Fruit fly (Drosophila melanogaster) whole organism, embryonic: ENCODE measurements around the gene heph.
A peak's percentile ranks its signal among the peaks of the same experiment; 100 is the strongest.

Source experiments
- Asciz ChIP-seq: fragments of 200-800 bp; sonication (Bioruptor generic); optimal IDR thresholded peaks from 2 replicates; lab custom pipeline; 2017; ENCODE audit warnings: missing biosample characterization, mild to moderate bottlenecking, missing genetic modification characterization, missing genetic modification reagents
- Atf6 ChIP-seq: fragments of 200-800 bp; sonication (Bioruptor generic); IDR thresholded peaks from 2 replicates; pipeline ENCODE4 v1.3.6; 2022; ENCODE audit warnings: missing biosample characterization, missing genetic modification characterization
- CG1024 ChIP-seq: fragments of 200-800 bp; sonication (Bioruptor generic); IDR thresholded peaks from 2 replicates; pipeline ENCODE4 v1.3.6; 2022; ENCODE audit warnings: missing biosample characterization, missing genetic modification characterization
- CG10462 ChIP-seq: fragments of 200-800 bp; sonication (Bioruptor generic); optimal IDR thresholded peaks from 2 replicates; lab custom pipeline; 2016; ENCODE audit warnings: missing biosample characterization, missing genetic modification characterization
- CG11398 ChIP-seq: fragments of 200-800 bp; sonication (Bioruptor generic); optimal IDR thresholded peaks from 2 replicates; lab custom pipeline; 2016; ENCODE audit warnings: missing biosample characterization, missing genetic modification characterization
- CG12104 ChIP-seq: fragments of 200-800 bp; sonication (Bioruptor generic); optimal IDR thresholded peaks from 3 replicates; lab custom pipeline; 2016; ENCODE audit warnings: missing biosample characterization, missing genetic modification characterization
- CG12236 ChIP-seq: fragments of 200-800 bp; sonication (Bioruptor generic); optimal IDR thresholded peaks from 2 replicates; lab custom pipeline; 2016; ENCODE audit warnings: missing biosample characterization, missing genetic modification characterization
- CG13296 ChIP-seq: fragments of 200-800 bp; sonication (Bioruptor generic); optimal IDR thresholded peaks from 3 replicates; lab custom pipeline; 2018; ENCODE audit warnings: missing biosample characterization, mild to moderate bottlenecking, missing genetic modification characterization
- CG15479 ChIP-seq: fragments of 200-800 bp; sonication (Bioruptor generic); optimal IDR thresholded peaks from 3 replicates; lab custom pipeline; 2019; ENCODE audit warnings: missing biosample characterization, mild to moderate bottlenecking, missing genetic modification characterization, moderate library complexity
- CG15696 ChIP-seq: fragments of 200-800 bp; sonication (Bioruptor generic); optimal IDR thresholded peaks from 2 replicates; lab custom pipeline; 2019; ENCODE audit warnings: missing biosample characterization, mild to moderate bottlenecking, missing genetic modification characterization, moderate library complexity
- CG1647 ChIP-seq: fragments of 200-800 bp; sonication (Bioruptor generic); optimal IDR thresholded peaks from 3 replicates; lab custom pipeline; 2016; ENCODE audit warnings: missing biosample characterization, missing genetic modification characterization
- CG2116 ChIP-seq: fragments of 200-800 bp; sonication (Bioruptor generic); optimal IDR thresholded peaks from 3 replicates; lab custom pipeline; 2018; ENCODE audit warnings: missing biosample characterization, mild to moderate bottlenecking, missing genetic modification characterization
- CG3281 ChIP-seq: fragments of 200-800 bp; sonication (Bioruptor generic); optimal IDR thresholded peaks from 3 replicates; lab custom pipeline; 2017; ENCODE audit warnings: missing biosample characterization, mild to moderate bottlenecking, missing genetic modification characterization
- CG34422 ChIP-seq: fragments of 200-800 bp; sonication (Bioruptor generic); IDR thresholded peaks from 3 replicates; pipeline ENCODE4 v1.3.6; 2022; ENCODE audit warnings: missing biosample characterization, missing genetic modification characterization
- CG3726 ChIP-seq: fragments of 200-800 bp; sonication (Bioruptor generic); IDR thresholded peaks from 3 replicates; pipeline ENCODE4, ENCODE4 v1.3.6; 2022; ENCODE audit warnings: missing biosample characterization, missing genetic modification characterization
- CG4730 ChIP-seq: fragments of 200-800 bp; sonication (Bioruptor generic); IDR thresholded peaks from 2 replicates; pipeline ENCODE4 v1.3.6; 2022; ENCODE audit warnings: missing biosample characterization, missing genetic modification characterization
- CG6854 ChIP-seq: fragments of 200-800 bp; sonication (Bioruptor generic); optimal IDR thresholded peaks from 3 replicates; lab custom pipeline; 2017; ENCODE audit warnings: missing biosample characterization, mild to moderate bottlenecking, missing genetic modification characterization
- CG7372 ChIP-seq: fragments of 200-800 bp; sonication (Bioruptor generic); IDR thresholded peaks from 2 replicates; pipeline ENCODE4 v1.3.6; 2022; ENCODE audit warnings: missing biosample characterization, missing genetic modification characterization
- CG7963 ChIP-seq: fragments of 200-800 bp; sonication (Bioruptor generic); IDR thresholded peaks from 3 replicates; pipeline ENCODE4 v1.3.6; 2022; ENCODE audit warnings: missing biosample characterization, missing genetic modification characterization; ENCODE audit not compliant: partially characterized antibody
- Dbx ChIP-seq: fragments of 200-800 bp; sonication (Bioruptor generic); IDR thresholded peaks from 3 replicates; pipeline ENCODE4 v1.3.6; 2022; ENCODE audit warnings: missing biosample characterization, missing genetic modification characterization
- Deaf1 ChIP-seq: fragments of 200-800 bp; optimal IDR thresholded peaks from 3 replicates; lab custom pipeline; 2019; ENCODE audit warnings: missing biosample characterization, mild to moderate bottlenecking, missing genetic modification characterization, moderate library complexity
- Dek ChIP-seq: fragments of 200-800 bp; sonication (Bioruptor generic); optimal IDR thresholded peaks from 3 replicates; lab custom pipeline; 2019; ENCODE audit warnings: missing biosample characterization, mild to moderate bottlenecking, missing genetic modification characterization, moderate library complexity
- Dfd ChIP-seq, 2 experiments: fragments of >200 bp; optimal IDR thresholded peaks; 2 replicates each; lab custom pipeline; 2017; ENCODE audit warnings: missing biosample characterization in 2 of 2, missing genetic modification characterization in 2 of 2
- Dp ChIP-seq: fragments of 200-800 bp; sonication (Bioruptor generic); optimal IDR thresholded peaks from 2 replicates; lab custom pipeline; 2018; ENCODE audit warnings: missing biosample characterization, mild to moderate bottlenecking, missing genetic modification characterization, moderate library complexity
- Eip74EF ChIP-seq, 2 experiments: fragments of 200-800 bp in 1 of 2; fragments of >200 bp in 1 of 2; sonication (Bioruptor generic) in 1 of 2; optimal IDR thresholded peaks; 2 replicates each; lab custom pipeline; 2017 to 2019; ENCODE audit warnings: missing biosample characterization in 2 of 2, missing genetic modification characterization in 2 of 2, mild to moderate bottlenecking in 1 of 2, moderate library complexity in 1 of 2
- H15 ChIP-seq: fragments of 200-800 bp; sonication (Bioruptor generic); IDR thresholded peaks from 3 replicates; pipeline ENCODE4 v1.3.6; 2022; ENCODE audit warnings: missing biosample characterization, missing genetic modification characterization
- Kr ChIP-seq: fragments of 200-800 bp; sonication (Bioruptor generic); optimal IDR thresholded peaks from 2 replicates; lab custom pipeline; 2017; ENCODE audit warnings: missing biosample characterization, mild to moderate bottlenecking, missing genetic modification characterization
- Nf-YC ChIP-seq: fragments of 200-800 bp; optimal IDR thresholded peaks from 3 replicates; lab custom pipeline; 2019; ENCODE audit warnings: missing biosample characterization, mild to moderate bottlenecking, missing genetic modification characterization, moderate library complexity
- Oaz ChIP-seq: fragments of 200-800 bp; sonication (Bioruptor generic); IDR thresholded peaks from 2 replicates; pipeline ENCODE4 v1.3.6; 2022; ENCODE audit warnings: missing biosample characterization, missing genetic modification characterization
- Opbp ChIP-seq: fragments of 200-800 bp; sonication (Bioruptor generic); IDR thresholded peaks from 3 replicates; pipeline ENCODE4 v1.3.6; 2022; ENCODE audit warnings: missing biosample characterization, missing genetic modification characterization; ENCODE audit not compliant: partially characterized antibody
- Pdp1 ChIP-seq, 2 experiments: fragments of 200-800 bp; sonication (Bioruptor generic); optimal IDR thresholded peaks; 3 replicates each; lab custom pipeline; 2016; ENCODE audit warnings: missing biosample characterization in 2 of 2, missing genetic modification characterization in 2 of 2, mild to moderate bottlenecking in 1 of 2, moderate library complexity in 1 of 2
- Sin3A ChIP-seq: fragments of >200 bp; optimal IDR thresholded peaks from 2 replicates; lab custom pipeline; 2018
- ab ChIP-seq: fragments of 200-800 bp; sonication (Bioruptor generic); optimal IDR thresholded peaks from 2 replicates; lab custom pipeline; 2016; ENCODE audit warnings: missing biosample characterization, missing genetic modification characterization
- bab2 ChIP-seq: fragments of 200-800 bp; sonication (Bioruptor generic); optimal IDR thresholded peaks from 2 replicates; lab custom pipeline; 2016; ENCODE audit warnings: missing biosample characterization, missing genetic modification characterization
- btn ChIP-seq: fragments of 200-800 bp; sonication (Bioruptor generic); optimal IDR thresholded peaks from 2 replicates; lab custom pipeline; 2016; ENCODE audit warnings: missing biosample characterization, missing genetic modification characterization
- cato ChIP-seq: fragments of 200-800 bp; sonication (Bioruptor generic); optimal IDR thresholded peaks from 2 replicates; lab custom pipeline; 2016; ENCODE audit warnings: missing biosample characterization, missing genetic modification characterization, borderline replicate concordance
- crol ChIP-seq: fragments of 200-800 bp; sonication (Bioruptor generic); IDR thresholded peaks from 2 replicates; pipeline ENCODE4 v1.3.6; 2022; ENCODE audit warnings: missing biosample characterization, missing genetic modification characterization
- da ChIP-seq: fragments of 200-800 bp; sonication (Bioruptor generic); optimal IDR thresholded peaks from 2 replicates; lab custom pipeline; 2016; ENCODE audit warnings: missing biosample characterization, missing genetic modification characterization
- dm ChIP-seq: fragments of 200-800 bp; sonication (Bioruptor generic); optimal IDR thresholded peaks from 3 replicates; lab custom pipeline; 2016; ENCODE audit warnings: missing biosample characterization, missing genetic modification characterization
- dmrt99B ChIP-seq: fragments of 200-800 bp; sonication (Bioruptor generic); optimal IDR thresholded peaks from 2 replicates; lab custom pipeline; 2018; ENCODE audit warnings: missing biosample characterization, mild to moderate bottlenecking, missing genetic modification characterization, moderate library complexity
- emc ChIP-seq: fragments of 200-800 bp; sonication (Bioruptor generic); optimal IDR thresholded peaks from 2 replicates; lab custom pipeline; 2016; ENCODE audit warnings: missing biosample characterization, missing genetic modification characterization
- en ChIP-seq: fragments of 200-800 bp; sonication (Bioruptor generic); optimal IDR thresholded peaks from 2 replicates; lab custom pipeline; 2016; ENCODE audit warnings: missing biosample characterization, missing genetic modification characterization
- hb ChIP-seq: fragments of 200-800 bp; sonication (Bioruptor generic); IDR thresholded peaks from 3 replicates; pipeline ENCODE4 v1.3.6; 2022; ENCODE audit warnings: missing biosample characterization, missing genetic modification characterization; ENCODE audit not compliant: partially characterized antibody
- pfk ChIP-seq: fragments of 200-800 bp; sonication (Bioruptor generic); optimal IDR thresholded peaks from 2 replicates; lab custom pipeline; 2018; ENCODE audit warnings: missing biosample characterization, mild to moderate bottlenecking, missing genetic modification characterization, moderate library complexity
- repo ChIP-seq: fragments of 200-800 bp; sonication (Bioruptor generic); optimal IDR thresholded peaks from 2 replicates; lab custom pipeline; 2016; ENCODE audit warnings: missing biosample characterization, missing genetic modification characterization
- scrt ChIP-seq: fragments of 200-800 bp; sonication (Bioruptor generic); optimal IDR thresholded peaks from 2 replicates; lab custom pipeline; 2018; ENCODE audit warnings: missing biosample characterization, mild to moderate bottlenecking, missing genetic modification characterization, moderate library complexity
- sens-2 ChIP-seq: fragments of 200-800 bp; sonication (Bioruptor generic); IDR thresholded peaks from 2 replicates; pipeline ENCODE4 v1.3.6; 2022; ENCODE audit warnings: missing biosample characterization, missing genetic modification characterization
- tll ChIP-seq, 2 experiments: fragments of 200-800 bp in 1 of 2; fragments of >200 bp in 1 of 2; sonication (Bioruptor generic) in 1 of 2; optimal IDR thresholded peaks; 2 replicates each; lab custom pipeline; 2017 to 2019; ENCODE audit warnings: missing biosample characterization in 2 of 2, missing genetic modification characterization in 2 of 2, mild to moderate bottlenecking in 1 of 2, moderate library complexity in 1 of 2
- trh ChIP-seq: fragments of 200-800 bp; sonication (Bioruptor generic); optimal IDR thresholded peaks from 2 replicates; lab custom pipeline; 2016; ENCODE audit warnings: missing biosample characterization, missing genetic modification characterization
- vvl ChIP-seq: fragments of 200-800 bp; sonication (Bioruptor generic); IDR thresholded peaks from 2 replicates; pipeline ENCODE4 v1.3.6; 2022; ENCODE audit warnings: missing biosample characterization, missing genetic modification characterization
- zen ChIP-seq: fragments of 200-800 bp; sonication (Bioruptor generic); optimal IDR thresholded peaks from 3 replicates; lab custom pipeline; 2018; ENCODE audit warnings: missing biosample characterization, mild to moderate bottlenecking, missing genetic modification characterization, moderate library complexity
- zfh2 ChIP-seq: fragments of 200-800 bp; sonication (Bioruptor generic); optimal IDR thresholded peaks from 2 replicates; lab custom pipeline; 2016; ENCODE audit warnings: missing biosample characterization, missing genetic modification characterization

The heph gene

dm6 chr3R:31945684-31946083 lies 69.6 kb downstream of the heph start (continued):
- TF ChIP-seq dmrt99B (tag; lab: Kevin White, UChicago) (peak; percentile 6), CG3281 (no peak), CG6854 (no peak), Nf-YC (tag; lab: Kevin White, UChicago) (no peak), H15 (GFP tag; lab: Robert Waterston, UW) (no peak), da (GFP tag; lab: Kevin White, UChicago) (no peak), CG3726 (GFP tag; lab: Robert Waterston, UW) (no peak), btn (no peak), Sin3A (lab: Kevin White, UChicago) (no peak), CG1024 (GFP tag; lab: Robert Waterston, UW) (no peak), scrt (no peak), Pdp1 (GFP tag; optimal IDR thresholded peaks at IDR 0.05; lab: Kevin White, UChicago) (peak in 1 of 2 experiments; percentile 37), bab2 (GFP tag; lab: Kevin White, UChicago) (no peak), sens-2 (GFP tag; lab: Robert Waterston, UW) (peak; percentile 74), en (no peak), CG13296 (GFP tag; lab: Kevin White, UChicago) (no peak), ab (GFP tag; lab: Kevin White, UChicago) (no peak), CG15479 (no peak), Eip74EF (GFP tag; optimal IDR thresholded peaks at IDR 0.05; lab: Kevin White, UChicago) (no peak), CG7372 (GFP tag; lab: Robert Waterston, UW) (no peak), Dek (tag; lab: Kevin White, UChicago) (no peak), CG10462 (no peak), CG12236 (GFP tag; lab: Kevin White, UChicago) (no peak), CG2116 (GFP tag; lab: Kevin White, UChicago) (no peak), pfk (GFP tag; lab: Kevin White, UChicago) (no peak), tll (GFP tag; optimal IDR thresholded peaks at IDR 0.05; lab: Kevin White, UChicago) (peak in 1 of 2 experiments; percentile 24), CG1647 (GFP tag; lab: Kevin White, UChicago) (no peak), repo (GFP tag; lab: Kevin White, UChicago) (no peak), Dbx (GFP tag; lab: Robert Waterston, UW) (no peak), Kr (GFP tag; lab: Kevin White, UChicago) (no peak), dm (GFP tag; lab: Kevin White, UChicago) (no peak), CG7963 (GFP tag; lab: Robert Waterston, UW) (no peak), Opbp (GFP tag; lab: Robert Waterston, UW) (0 out of 3 replicates have a peak, but pooled peaks have one; percentile 46), zfh2 (no peak), Deaf1 (tag; lab: Kevin White, UChicago) (no peak), Dp (GFP tag; lab: Kevin White, UChicago) (no peak), crol (no peak), CG15696 (no peak), CG4730 (GFP tag; lab: Robert Waterston, UW) (no peak), CG11398 (GFP tag; lab: Kevin White, UChicago) (no peak), Atf6 (GFP tag; lab: Robert Waterston, UW) (no peak), CG34422 (GFP tag; lab: Robert Waterston, UW) (no peak), Oaz (no peak), emc (GFP tag; lab: Kevin White, UChicago) (no peak), cato (GFP tag; lab: Kevin White, UChicago) (no peak), Dfd (GFP tag; optimal IDR thresholded peaks at IDR 0.05; lab: Kevin White, UChicago) (no peak), zen (tag; lab: Kevin White, UChicago) (peak; percentile 44), hb (GFP tag; lab: Robert Waterston, UW) (no peak), vvl (GFP tag; lab: Robert Waterston, UW) (peak; percentile 77), CG12104 (GFP tag; lab: Kevin White, UChicago) (no peak), trh (GFP tag; lab: Kevin White, UChicago) (no peak), Asciz (no peak)
